Fruit fly (Drosophila melanogaster): ENCODE results near the gene Grx3.
A peak's percentile ranks its signal among the peaks of the same experiment; 100 is the strongest.

The Grx3 gene

DNA sequence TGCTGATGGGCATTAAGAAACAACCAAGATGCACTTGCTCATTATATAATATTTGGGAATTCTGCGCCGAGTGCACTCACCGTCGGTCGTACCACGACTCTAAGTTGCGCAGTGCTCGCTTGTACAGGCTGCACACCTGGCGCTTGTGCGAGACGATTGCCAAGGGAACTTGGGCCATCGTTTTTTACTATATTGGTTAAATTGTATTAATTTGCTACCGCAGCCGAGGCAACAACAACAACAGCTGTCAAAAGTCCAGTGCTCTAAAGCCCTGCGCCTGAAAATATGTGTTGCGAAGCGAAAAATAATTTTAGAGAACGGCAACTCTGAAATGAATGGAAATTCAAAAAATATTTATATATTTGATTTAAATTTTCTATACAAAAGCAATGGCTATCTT, 4.5 kb downstream of the Grx3 start, which contains the start of gene ND-B22 (continued):
- peak; percentile 42 for TF ChIP-seq CG2712 (tag; optimal IDR thresholded peaks at IDR 0.05)
- TF ChIP-seq twi (tag; optimal IDR thresholded peaks at IDR 0.05): peak; percentile 12
- TF ChIP-seq CG31224 (GFP tag; IDR thresholded peaks at IDR 0.05): no peak
- TF ChIP-seq chif (GFP tag; optimal IDR thresholded peaks at IDR 0.05): peak in 1 of 2 experiments; percentile 2
- no peak for TF ChIP-seq pita (GFP tag; optimal IDR thresholded peaks at IDR 0.05)
- TF ChIP-seq CG8765 (GFP tag; IDR thresholded peaks at IDR 0.05): no peak
- TF ChIP-seq CG8290 (GFP tag; optimal IDR thresholded peaks at IDR 0.05): no peak
- peak in 1 of 2 experiments; percentile 49 for TF ChIP-seq CG8290 (tag; optimal IDR thresholded peaks at IDR 0.05)
- TF ChIP-seq CG10959 (GFP tag; IDR thresholded peaks at IDR 0.05): no peak
- no peak for TF ChIP-seq CG13775 (GFP tag; optimal IDR thresholded peaks at IDR 0.05)
- TF ChIP-seq Abd-B (GFP tag; optimal IDR thresholded peaks at IDR 0.05): no peak
- peak; percentile 4 for TF ChIP-seq slou (GFP tag; optimal IDR thresholded peaks at IDR 0.05)
- TF ChIP-seq ken (GFP tag; IDR thresholded peaks at IDR 0.05): no peak
- TF ChIP-seq ase (GFP tag; IDR thresholded peaks at IDR 0.05): no peak
- no peak for TF ChIP-seq CG11398 (GFP tag; optimal IDR thresholded peaks at IDR 0.05)
- TF ChIP-seq lmd (GFP tag; IDR thresholded peaks at IDR 0.05): no peak
- TF ChIP-seq Dref (GFP tag; IDR thresholded peaks at IDR 0.05): 0 out of 2 replicates have a peak, but pooled peaks have one; percentile 24
- TF ChIP-seq Mes4 (GFP tag; optimal IDR thresholded peaks at IDR 0.05): no peak
- TF ChIP-seq sisA (GFP tag; IDR thresholded peaks at IDR 0.05): no peak
- TF ChIP-seq crol (GFP tag; IDR thresholded peaks at IDR 0.05): no peak
- peak; percentile 39 for TF ChIP-seq nmo (GFP tag; optimal IDR thresholded peaks at IDR 0.05)
- TF ChIP-seq h (optimal IDR thresholded peaks at IDR 0.05): no peak
- TF ChIP-seq CG3838 (GFP tag; optimal IDR thresholded peaks at IDR 0.05): no peak
- TF ChIP-seq CG31388 (GFP tag; optimal IDR thresholded peaks at IDR 0.05): no peak
- no peak for TF ChIP-seq trh (GFP tag; optimal IDR thresholded peaks at IDR 0.05)
- TF ChIP-seq CG12071 (GFP tag; optimal IDR thresholded peaks at IDR 0.05): no peak
- no peak for TF ChIP-seq usp (GFP tag; optimal IDR thresholded peaks at IDR 0.05)
- peak; percentile 32 for TF ChIP-seq gro (GFP tag; optimal IDR thresholded peaks at IDR 0.05)
- TF ChIP-seq ewg (GFP tag; optimal IDR thresholded peaks at IDR 0.05): peak; percentile 52
- peak; percentile 30; the same call in 1 of the 2 replicates for TF ChIP-seq amos (GFP tag; IDR thresholded peaks at IDR 0.05; ENCODE audit: partially characterized antibody)
- TF ChIP-seq CG43689 (GFP tag; IDR thresholded peaks at IDR 0.05): no peak
- TF ChIP-seq CG2129 (GFP tag; IDR thresholded peaks at IDR 0.05; ENCODE audit: partially characterized antibody): no peak
- peak; percentile 10 for TF ChIP-seq dmrt11E (tag; optimal IDR thresholded peaks at IDR 0.05)
- no peak for TF ChIP-seq sqz (GFP tag; optimal IDR thresholded peaks at IDR 0.05)
- no peak for TF ChIP-seq CG17612 (GFP tag; IDR thresholded peaks at IDR 0.05)
- TF ChIP-seq sug (tag; optimal IDR thresholded peaks at IDR 0.05): peak; percentile 53
- no peak for TF ChIP-seq CG4854 (GFP tag; optimal IDR thresholded peaks at IDR 0.05)
- TF ChIP-seq repo (GFP tag; optimal IDR thresholded peaks at IDR 0.05): peak; percentile 8
- peak; percentile 43; the same call in 1 of the 2 replicates for TF ChIP-seq sna (GFP tag; IDR thresholded peaks at IDR 0.05; ENCODE audit: partially characterized antibody)
- no peak for TF ChIP-seq onecut (GFP tag; IDR thresholded peaks at IDR 0.05)
- peak; percentile 70 for TF ChIP-seq Rfx (GFP tag; IDR thresholded peaks at IDR 0.05)
- TF ChIP-seq CHES-1-like (GFP tag; optimal IDR thresholded peaks at IDR 0.05): no peak
- no peak for TF ChIP-seq CG8281 (tag; optimal IDR thresholded peaks at IDR 0.05)
- TF ChIP-seq CG17385 (GFP tag; optimal IDR thresholded peaks at IDR 0.05): peak; percentile 49
- no peak for TF ChIP-seq Atf3 (GFP tag; optimal IDR thresholded peaks at IDR 0.05)
- no peak for TF ChIP-seq CG11696 (GFP tag; IDR thresholded peaks at IDR 0.05)
- TF ChIP-seq Hey (tag; optimal IDR thresholded peaks at IDR 0.05): no peak
- TF ChIP-seq Myb (GFP tag; optimal IDR thresholded peaks at IDR 0.05): peak; percentile 73
- TF ChIP-seq seq (GFP tag; IDR thresholded peaks at IDR 0.05): no peak
- no peak for TF ChIP-seq CG1832 (GFP tag; optimal IDR thresholded peaks at IDR 0.05)
- peak; percentile 56 for TF ChIP-seq lbe (GFP tag; optimal IDR thresholded peaks at IDR 0.05)
- TF ChIP-seq Kr (GFP tag; optimal IDR thresholded peaks at IDR 0.05): no peak
- TF ChIP-seq Blimp-1 (GFP tag; optimal IDR thresholded peaks at IDR 0.05): no peak
